Worm (Caenorhabditis elegans) whole organism, L3 larva: ENCODE results near the gene fbxb-112.

Experiments
- ZK546.5 ChIP-seq: sonication (generic microtip); optimal IDR thresholded peaks from 2 replicates; lab custom pipeline; 2017; ENCODE audit warnings: missing biosample characterization, missing genetic modification characterization
- aly-2 ChIP-seq: fragments of 150-350 bp; optimal IDR thresholded peaks from 2 replicates; lab custom pipeline; 2014; ENCODE audit warnings: missing biosample characterization, missing genetic modification characterization
- ama-1 ChIP-seq: fragments of 150-350 bp; optimal IDR thresholded peaks from 2 replicates; lab custom pipeline; 2018
- ceh-16 ChIP-seq: sonication (generic microtip); optimal IDR thresholded peaks from 2 replicates; lab custom pipeline; 2017; ENCODE audit warnings: missing biosample characterization, missing genetic modification characterization
- ceh-9 ChIP-seq: sonication (generic microtip); optimal IDR thresholded peaks from 2 replicates; lab custom pipeline; 2018; ENCODE audit warnings: missing biosample characterization, missing genetic modification characterization
- daf-12 ChIP-seq: fragments of 150-350 bp; optimal IDR thresholded peaks from 2 replicates; lab custom pipeline; 2014; ENCODE audit warnings: missing biosample characterization, missing genetic modification reagents, missing genetic modification characterization
- egl-27 ChIP-seq: sonication (generic microtip); optimal IDR thresholded peaks from 4 replicates; lab custom pipeline; 2017; ENCODE audit warnings: missing biosample characterization, missing genetic modification reagents, missing genetic modification characterization
- egl-5 ChIP-seq: fragments of 150-350 bp; optimal IDR thresholded peaks from 2 replicates; lab custom pipeline; 2017; ENCODE audit warnings: missing biosample characterization, missing genetic modification reagents, missing genetic modification characterization, inconsistent platforms
- elt-1 ChIP-seq: fragments of 150-350 bp; optimal IDR thresholded peaks from 2 replicates; lab custom pipeline; 2014; ENCODE audit warnings: missing biosample characterization, missing genetic modification characterization
- elt-2 ChIP-seq: sonication (generic microtip); optimal IDR thresholded peaks from 2 replicates; lab custom pipeline; 2016; ENCODE audit warnings: missing genetic modification reagents, mild to moderate bottlenecking, missing genetic modification characterization, missing compliant biosample characterization
- elt-3 ChIP-seq, 3 experiments: fragments of 150-350 bp in 1 of 3; sonication (generic microtip) in 2 of 3; optimal IDR thresholded peaks; 2 replicates in 2 of 3; 4 replicates in 1 of 3; lab custom pipeline; 2014 to 2017; ENCODE audit warnings: missing biosample characterization in 3 of 3, missing genetic modification characterization in 3 of 3
- eor-1 ChIP-seq, 2 experiments: fragments of 150-350 bp; optimal IDR thresholded peaks; 2 replicates each; lab custom pipeline; 2014 to 2018; ENCODE audit warnings: missing biosample characterization in 2 of 2, missing genetic modification characterization in 2 of 2
- fkh-2 ChIP-seq: fragments of 150-350 bp; optimal IDR thresholded peaks from 2 replicates; lab custom pipeline; 2014; ENCODE audit warnings: missing biosample characterization, missing genetic modification reagents, missing genetic modification characterization
- hmg-11 ChIP-seq: sonication (generic microtip); optimal IDR thresholded peaks from 2 replicates; lab custom pipeline; 2016; ENCODE audit warnings: missing genetic modification characterization, missing compliant biosample characterization
- jun-1 ChIP-seq: fragments of 150-350 bp; optimal IDR thresholded peaks from 2 replicates; lab custom pipeline; 2014; ENCODE audit warnings: missing biosample characterization, missing genetic modification reagents, missing genetic modification characterization
- lin-15B ChIP-seq: fragments of 150-350 bp; optimal IDR thresholded peaks from 2 replicates; lab custom pipeline; 2014; ENCODE audit warnings: missing biosample characterization, missing genetic modification characterization
- mdl-1 ChIP-seq: fragments of 150-350 bp; optimal IDR thresholded peaks from 2 replicates; lab custom pipeline; 2014; ENCODE audit warnings: missing biosample characterization, missing genetic modification characterization
- mml-1 ChIP-seq: fragments of 150-350 bp; sonication (generic microtip); optimal IDR thresholded peaks from 3 replicates; lab custom pipeline; 2014; ENCODE audit warnings: missing biosample characterization, missing genetic modification characterization
- nhr-11 ChIP-seq: fragments of 150-350 bp; optimal IDR thresholded peaks from 2 replicates; lab custom pipeline; 2014; ENCODE audit warnings: missing biosample characterization, missing genetic modification characterization
- nhr-12 ChIP-seq: fragments of 150-350 bp; optimal IDR thresholded peaks from 2 replicates; lab custom pipeline; 2014; ENCODE audit warnings: missing biosample characterization, missing genetic modification characterization
- nhr-237 ChIP-seq: fragments of 150-350 bp; optimal IDR thresholded peaks from 2 replicates; lab custom pipeline; 2014; ENCODE audit warnings: missing biosample characterization, missing genetic modification characterization
- nhr-28 ChIP-seq: fragments of 150-350 bp; optimal IDR thresholded peaks from 2 replicates; lab custom pipeline; 2014; ENCODE audit warnings: missing biosample characterization, missing genetic modification characterization
- nhr-43 ChIP-seq: sonication (generic microtip); optimal IDR thresholded peaks from 2 replicates; lab custom pipeline; 2016; ENCODE audit warnings: mild to moderate bottlenecking, missing genetic modification characterization, missing compliant biosample characterization; ENCODE audit not compliant: poor library complexity, severe bottlenecking
- nhr-67 ChIP-seq: fragments of 150-350 bp; optimal IDR thresholded peaks from 2 replicates; lab custom pipeline; 2014; ENCODE audit warnings: missing biosample characterization, missing genetic modification characterization
- nhr-77 ChIP-seq: fragments of 150-350 bp; optimal IDR thresholded peaks from 2 replicates; lab custom pipeline; 2014; ENCODE audit warnings: missing biosample characterization, missing genetic modification characterization
- pha-4 ChIP-seq: fragments of 150-350 bp; optimal IDR thresholded peaks from 2 replicates; lab custom pipeline; 2014; ENCODE audit warnings: missing biosample characterization, missing genetic modification reagents, missing genetic modification characterization
- pqm-1 ChIP-seq: fragments of 150-350 bp; optimal IDR thresholded peaks from 2 replicates; lab custom pipeline; 2017; ENCODE audit warnings: missing biosample characterization, missing genetic modification characterization, inconsistent platforms
- sea-2 ChIP-seq: fragments of 150-350 bp; sonication (generic microtip); optimal IDR thresholded peaks from 4 replicates; lab custom pipeline; 2014; ENCODE audit warnings: missing biosample characterization, missing genetic modification reagents, missing genetic modification characterization
- skn-1 ChIP-seq: fragments of 150-350 bp; optimal IDR thresholded peaks from 2 replicates; lab custom pipeline; 2014; ENCODE audit warnings: missing biosample characterization, missing genetic modification characterization
- snpc-4 ChIP-seq: fragments of 150-350 bp; optimal IDR thresholded peaks from 2 replicates; lab custom pipeline; 2014; ENCODE audit warnings: missing biosample characterization, missing genetic modification characterization
- tbx-2 ChIP-seq: sonication (generic microtip); optimal IDR thresholded peaks from 2 replicates; lab custom pipeline; 2016; ENCODE audit warnings: mild to moderate bottlenecking, missing genetic modification characterization, missing compliant biosample characterization
- unc-39 ChIP-seq: sonication (generic microtip); optimal IDR thresholded peaks from 4 replicates; lab custom pipeline; 2017; ENCODE audit warnings: missing biosample characterization, missing genetic modification characterization
- unc-62 ChIP-seq: fragments of 150-350 bp; sonication (generic microtip); optimal IDR thresholded peaks from 4 replicates; lab custom pipeline; 2014; ENCODE audit warnings: missing biosample characterization, missing genetic modification reagents, missing genetic modification characterization
- zag-1 ChIP-seq: fragments of 150-350 bp; optimal IDR thresholded peaks from 2 replicates; lab custom pipeline; 2014; ENCODE audit warnings: missing biosample characterization, missing genetic modification characterization
- ztf-4 ChIP-seq: fragments of 150-350 bp; optimal IDR thresholded peaks from 2 replicates; lab custom pipeline; 2014; ENCODE audit warnings: missing biosample characterization, missing genetic modification characterization

The fbxb-112 gene

DNA sequence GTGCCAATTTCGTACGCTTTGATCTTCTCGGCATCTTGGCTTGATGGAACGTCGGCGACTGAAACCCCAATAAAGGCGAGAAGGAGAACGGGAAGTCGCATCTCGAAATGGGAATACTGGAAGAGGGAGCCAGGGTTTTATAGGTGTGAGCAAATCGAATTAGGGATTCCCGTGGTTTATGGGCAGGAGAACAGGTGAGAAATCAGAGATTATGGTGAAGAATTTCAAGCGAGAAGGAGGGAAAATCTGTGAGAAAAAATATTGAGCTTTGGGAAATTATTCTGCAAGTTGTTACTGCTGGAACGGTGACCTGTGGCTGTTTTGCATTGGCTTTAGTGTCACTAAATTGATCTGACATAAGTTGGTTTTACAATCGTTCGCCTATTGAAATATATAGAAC, 19.3 kb upstream of the fbxb-112 start, which contains the start of gene Y49F6B.13:
Gene Y49F6B.13 (minus strand): TSS at position 101 of the 400 bp plus-strand sequence.
- no peak for TF ChIP-seq ceh-16 (tag; lab: Kevin White, UChicago)
- no peak for TF ChIP-seq ama-1 (lab: Kevin White, UChicago)
- no peak for TF ChIP-seq nhr-67
- no peak for TF ChIP-seq ZK546.5 (tag; lab: Kevin White, UChicago)
- TF ChIP-seq aly-2 (tag; lab: Kevin White, UChicago), result no peak
- TF ChIP-seq nhr-237 (tag; lab: Kevin White, UChicago), result no peak
- TF ChIP-seq mdl-1 (tag; lab: Kevin White, UChicago), result no peak
- TF ChIP-seq nhr-28, result no peak
- no peak for TF ChIP-seq egl-5
- no peak for TF ChIP-seq nhr-12
- no peak for TF ChIP-seq jun-1 (tag; lab: Kevin White, UChicago)
- TF ChIP-seq tbx-2 (tag; lab: Kevin White, UChicago), result no peak
- TF ChIP-seq skn-1 (tag; lab: Kevin White, UChicago), result no peak
- TF ChIP-seq ztf-4 (tag; lab: Kevin White, UChicago), result no peak
- TF ChIP-seq eor-1 (tag; optimal IDR thresholded peaks at IDR 0.05; lab: Kevin White, UChicago), result no peak
- no peak for TF ChIP-seq nhr-11 (tag; lab: Kevin White, UChicago)
- TF ChIP-seq pha-4 (tag; lab: Kevin White, UChicago), result no peak
- no peak for TF ChIP-seq hmg-11 (tag; lab: Kevin White, UChicago)

DNA sequence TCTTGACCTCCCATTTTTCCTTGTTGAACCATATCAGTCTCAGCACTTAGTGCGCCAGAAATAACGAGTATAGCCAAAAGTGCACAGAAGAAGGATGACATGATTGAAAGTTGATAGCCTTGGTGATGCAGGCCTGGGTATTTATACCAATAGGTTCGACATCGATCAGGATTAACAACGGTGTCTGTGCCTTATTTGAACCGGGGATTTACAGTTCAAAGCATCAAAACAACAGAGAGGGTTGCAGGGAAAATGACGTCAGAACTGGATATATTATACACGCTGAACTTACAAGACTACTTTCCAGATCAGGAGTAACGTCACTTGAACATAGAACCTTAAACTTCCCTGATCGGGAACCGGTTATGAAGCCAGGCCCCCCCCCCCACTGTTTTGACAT, 18.6 kb upstream of the fbxb-112 start, which contains the start of gene Y49F6B.12:
Gene Y49F6B.12 (minus strand): TSS at position 101 of the 400 bp plus-strand sequence.
- TF ChIP-seq elt-2 (tag; lab: Kevin White, UChicago) (no peak), ZK546.5 (tag; lab: Kevin White, UChicago) (no peak), egl-27 (no peak), lin-15B (tag; lab: Kevin White, UChicago) (no peak), elt-3 (tag; optimal IDR thresholded peaks at IDR 0.05; lab: Kevin White, UChicago) (no peak), jun-1 (tag; lab: Kevin White, UChicago) (no peak), mml-1 (no peak), nhr-77 (tag; lab: Kevin White, UChicago) (no peak), nhr-67 (no peak)

DNA sequence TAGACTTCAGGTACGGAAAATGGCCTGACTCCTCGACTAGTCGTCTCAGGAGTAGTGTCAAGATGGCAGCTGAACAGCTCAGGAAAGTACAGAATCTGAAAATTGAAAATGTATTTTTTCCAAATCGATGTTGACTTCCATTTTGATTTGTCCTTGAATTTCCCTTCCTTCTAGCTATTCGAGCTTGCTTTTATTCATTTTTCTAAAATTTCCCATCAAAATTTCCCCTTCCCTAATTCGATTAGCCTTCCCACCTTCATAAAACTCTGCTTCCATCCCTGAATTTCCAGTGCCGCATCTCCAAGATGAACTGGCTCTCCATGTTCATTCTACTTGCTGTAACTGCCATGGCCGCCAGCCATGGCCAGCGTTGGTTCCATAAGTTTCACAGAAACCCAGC, 18.1 kb upstream of the fbxb-112 start, which contains the start of gene Y49F6B.6:
Gene Y49F6B.6 (plus strand): TSS at position 301 of the 400 bp plus-strand sequence.
- TF ChIP-seq nhr-12 (no peak), elt-3 (tag; optimal IDR thresholded peaks at IDR 0.05; lab: Kevin White, UChicago) (no peak), unc-62 (GFP tag; lab: Kevin White, UChicago) (no peak), ama-1 (lab: Kevin White, UChicago) (no peak), pqm-1 (no peak), zag-1 (tag; lab: Kevin White, UChicago) (no peak), pha-4 (tag; lab: Kevin White, UChicago) (no peak), mdl-1 (tag; lab: Kevin White, UChicago) (no peak), nhr-237 (tag; lab: Kevin White, UChicago) (no peak), skn-1 (tag; lab: Kevin White, UChicago) (no peak), ZK546.5 (tag; lab: Kevin White, UChicago) (no peak), elt-1 (tag; lab: Kevin White, UChicago) (no peak), lin-15B (tag; lab: Kevin White, UChicago) (no peak), egl-27 (no peak), jun-1 (tag; lab: Kevin White, UChicago) (no peak), ceh-9 (tag; lab: Kevin White, UChicago) (no peak), daf-12 (tag; lab: Kevin White, UChicago) (no peak), aly-2 (tag; lab: Kevin White, UChicago) (no peak), fkh-2 (tag; lab: Kevin White, UChicago) (no peak), snpc-4 (no peak)

DNA sequence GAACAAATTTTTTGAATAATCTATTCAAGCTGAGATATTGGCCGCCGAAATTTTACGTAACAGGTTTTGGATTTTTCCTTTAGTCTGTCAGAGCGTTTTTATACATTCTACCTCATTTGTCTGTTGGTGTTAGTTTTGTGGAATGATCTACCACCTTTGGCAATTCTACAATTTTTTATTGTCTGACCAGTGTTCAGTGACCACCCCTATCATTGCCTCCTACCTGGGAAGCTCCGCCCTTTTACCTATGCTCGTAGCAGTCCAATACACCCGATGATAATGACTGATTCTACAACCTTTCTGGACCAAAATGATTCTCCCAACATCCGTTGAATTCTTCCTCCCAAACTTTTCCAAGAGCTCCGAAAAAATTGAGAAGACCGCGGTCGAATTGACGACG, 17.2 kb upstream of the fbxb-112 start, which contains the start of gene sdz-32:
Gene sdz-32 (plus strand): TSS at position 301 of the 400 bp plus-strand sequence.
- TF ChIP-seq unc-39 (tag; lab: Kevin White, UChicago) (no peak), sea-2 (GFP tag; lab: Kevin White, UChicago) (no peak), snpc-4 (no peak), daf-12 (tag; lab: Kevin White, UChicago) (no peak), nhr-43 (no peak), nhr-11 (tag; lab: Kevin White, UChicago) (no peak), fkh-2 (tag; lab: Kevin White, UChicago) (no peak), pqm-1 (no peak), ZK546.5 (tag; lab: Kevin White, UChicago) (no peak), nhr-28 (no peak), pha-4 (tag; lab: Kevin White, UChicago) (no peak), egl-27 (no peak)
- TF ChIP-seq, all 47 proteins: peak for 0
